Fruit fly (Drosophila melanogaster) whole organism, embryonic: ENCODE data around the gene CG13676.
A peak's percentile ranks its signal among the peaks of the same experiment; 100 is the strongest.

Source experiments
- Abd-B ChIP-seq: fragments of 200-800 bp; sonication (Bioruptor generic); optimal IDR thresholded peaks from 2 replicates; lab custom pipeline; 2018; ENCODE audit warnings: missing biosample characterization, mild to moderate bottlenecking, missing genetic modification characterization, moderate library complexity
- CG10147 ChIP-seq: fragments of 200-800 bp; sonication (Bioruptor generic); optimal IDR thresholded peaks from 2 replicates; lab custom pipeline; 2019; ENCODE audit warnings: missing biosample characterization, mild to moderate bottlenecking, missing genetic modification characterization, moderate library complexity
- CG10431 ChIP-seq: fragments of 200-800 bp; sonication (Bioruptor generic); optimal IDR thresholded peaks from 3 replicates; lab custom pipeline; 2018; ENCODE audit warnings: missing biosample characterization, mild to moderate bottlenecking, missing genetic modification characterization
- CG10959 ChIP-seq: fragments of 200-800 bp; sonication (Bioruptor generic); IDR thresholded peaks from 2 replicates; pipeline ENCODE4 v1.3.6; 2022; ENCODE audit warnings: missing biosample characterization, missing genetic modification characterization
- CG11456 ChIP-seq: fragments of 200-800 bp; sonication (Bioruptor generic); IDR thresholded peaks from 3 replicates; pipeline ENCODE4 v1.3.6; 2022; ENCODE audit warnings: missing biosample characterization, missing genetic modification characterization
- CG12104 ChIP-seq: fragments of 200-800 bp; sonication (Bioruptor generic); optimal IDR thresholded peaks from 3 replicates; lab custom pipeline; 2016; ENCODE audit warnings: missing biosample characterization, missing genetic modification characterization
- CG16815 ChIP-seq: fragments of 200-800 bp; sonication (Bioruptor generic); optimal IDR thresholded peaks from 3 replicates; lab custom pipeline; 2017; ENCODE audit warnings: missing biosample characterization, mild to moderate bottlenecking, missing genetic modification characterization
- CG2116 ChIP-seq: fragments of 200-800 bp; sonication (Bioruptor generic); optimal IDR thresholded peaks from 3 replicates; lab custom pipeline; 2018; ENCODE audit warnings: missing biosample characterization, mild to moderate bottlenecking, missing genetic modification characterization
- CG2199 ChIP-seq: fragments of 200-800 bp; sonication (Bioruptor generic); IDR thresholded peaks from 3 replicates; pipeline ENCODE4 v1.3.6; 2022; ENCODE audit warnings: missing biosample characterization, missing genetic modification characterization
- CG2712 ChIP-seq: fragments of 200-800 bp; optimal IDR thresholded peaks from 3 replicates; lab custom pipeline; 2019; ENCODE audit warnings: missing biosample characterization, mild to moderate bottlenecking, missing genetic modification characterization, moderate library complexity
- CG30403 ChIP-seq: fragments of 200-800 bp; sonication (Bioruptor generic); optimal IDR thresholded peaks from 3 replicates; lab custom pipeline; 2016; ENCODE audit warnings: missing biosample characterization, missing genetic modification characterization
- CG32532 ChIP-seq: fragments of 200-800 bp; sonication (Bioruptor generic); IDR thresholded peaks from 2 replicates; pipeline ENCODE4 v1.3.6; 2022; ENCODE audit warnings: missing biosample characterization, missing genetic modification characterization
- CG32772 ChIP-seq: fragments of 200-800 bp; sonication (Bioruptor generic); IDR thresholded peaks from 2 replicates; pipeline ENCODE4 v1.3.6; 2022; ENCODE audit warnings: missing biosample characterization, missing genetic modification characterization
- CG3407 ChIP-seq: fragments of 200-800 bp; sonication (Bioruptor generic); optimal IDR thresholded peaks from 2 replicates; lab custom pipeline; 2018; ENCODE audit warnings: missing biosample characterization, mild to moderate bottlenecking, missing genetic modification characterization
- CG4820 ChIP-seq: fragments of 200-800 bp; sonication (Bioruptor generic); optimal IDR thresholded peaks from 3 replicates; lab custom pipeline; 2016; ENCODE audit warnings: missing biosample characterization, missing genetic modification characterization
- CG4854 ChIP-seq: fragments of 200-800 bp; sonication (Bioruptor generic); optimal IDR thresholded peaks from 2 replicates; lab custom pipeline; 2016; ENCODE audit warnings: missing biosample characterization, missing genetic modification characterization, inconsistent platforms
- CG5245 ChIP-seq: fragments of 200-800 bp; sonication (Bioruptor generic); optimal IDR thresholded peaks from 3 replicates; lab custom pipeline; 2016; ENCODE audit warnings: missing biosample characterization, missing genetic modification characterization
- CG7987 ChIP-seq: fragments of 200-800 bp; sonication (Bioruptor generic); optimal IDR thresholded peaks from 2 replicates; lab custom pipeline; 2018; ENCODE audit warnings: missing biosample characterization, mild to moderate bottlenecking, missing genetic modification characterization, moderate library complexity
- CG8924 ChIP-seq: fragments of 200-800 bp; optimal IDR thresholded peaks from 3 replicates; lab custom pipeline; 2019; ENCODE audit warnings: missing biosample characterization, mild to moderate bottlenecking, missing genetic modification characterization, moderate library complexity
- CG9817 ChIP-seq: fragments of 200-800 bp; sonication (Bioruptor generic); optimal IDR thresholded peaks from 2 replicates; lab custom pipeline; 2018; ENCODE audit warnings: missing biosample characterization, mild to moderate bottlenecking, missing genetic modification characterization, moderate library complexity
- Dip2 ChIP-seq: fragments of 200-800 bp; sonication (Bioruptor generic); IDR thresholded peaks from 2 replicates; pipeline ENCODE4 v1.3.6; 2022; ENCODE audit warnings: missing biosample characterization, missing genetic modification characterization
- Dp ChIP-seq: fragments of 200-800 bp; sonication (Bioruptor generic); optimal IDR thresholded peaks from 2 replicates; lab custom pipeline; 2018; ENCODE audit warnings: missing biosample characterization, mild to moderate bottlenecking, missing genetic modification characterization, moderate library complexity
- Gsc ChIP-seq: fragments of 200-800 bp; sonication (Bioruptor generic); IDR thresholded peaks from 2 replicates; pipeline ENCODE4 v1.3.6; 2022; ENCODE audit warnings: missing biosample characterization, missing genetic modification characterization
- Hr78 ChIP-seq, 2 experiments: fragments of 200-800 bp in 1 of 2; fragments of >200 bp in 1 of 2; sonication (Bioruptor generic) in 1 of 2; optimal IDR thresholded peaks; 2 replicates each; lab custom pipeline; 2017 to 2019; ENCODE audit warnings: missing biosample characterization in 2 of 2, missing genetic modification characterization in 2 of 2, mild to moderate bottlenecking in 1 of 2, moderate library complexity in 1 of 2
- Hsf ChIP-seq: fragments of 200-800 bp; sonication (Bioruptor generic); optimal IDR thresholded peaks from 3 replicates; lab custom pipeline; 2016; ENCODE audit warnings: missing biosample characterization, missing genetic modification characterization
- Jarid2 ChIP-seq: fragments of 200-800 bp; sonication (Bioruptor generic); optimal IDR thresholded peaks from 3 replicates; lab custom pipeline; 2017; ENCODE audit warnings: mild to moderate bottlenecking, missing biosample characterization, missing genetic modification reagents, missing genetic modification characterization
- Scr ChIP-seq: fragments of 200-800 bp; sonication (Bioruptor generic); IDR thresholded peaks from 2 replicates; pipeline ENCODE4 v1.3.6; 2022; ENCODE audit warnings: missing biosample characterization, missing genetic modification characterization; ENCODE audit not compliant: partially characterized antibody
- ac ChIP-seq: fragments of 200-800 bp; sonication (Bioruptor generic); optimal IDR thresholded peaks from 3 replicates; lab custom pipeline; 2017; ENCODE audit warnings: missing biosample characterization, mild to moderate bottlenecking, missing genetic modification characterization
- bcd ChIP-seq: fragments of 200-800 bp; sonication (Bioruptor generic); optimal IDR thresholded peaks from 2 replicates; lab custom pipeline; 2017; ENCODE audit warnings: missing biosample characterization, mild to moderate bottlenecking, missing genetic modification characterization
- bsh ChIP-seq, 2 experiments: fragments of 200-800 bp; sonication (Bioruptor generic); optimal IDR thresholded peaks; 2 replicates each; lab custom pipeline; 2017 to 2018; ENCODE audit warnings: mild to moderate bottlenecking in 2 of 2, missing biosample characterization in 2 of 2, missing genetic modification characterization in 2 of 2, moderate library complexity in 1 of 2
- cad ChIP-seq: fragments of >200 bp; optimal IDR thresholded peaks from 2 replicates; lab custom pipeline; 2017; ENCODE audit warnings: missing biosample characterization, missing genetic modification characterization
- cato ChIP-seq: fragments of 200-800 bp; sonication (Bioruptor generic); optimal IDR thresholded peaks from 2 replicates; lab custom pipeline; 2016; ENCODE audit warnings: missing biosample characterization, missing genetic modification characterization, borderline replicate concordance
- crc ChIP-seq: fragments of 200-800 bp; sonication (Bioruptor generic); optimal IDR thresholded peaks from 2 replicates; lab custom pipeline; 2016; ENCODE audit warnings: missing biosample characterization, missing genetic modification characterization
- disco-r ChIP-seq: fragments of 200-800 bp; sonication (Bioruptor generic); optimal IDR thresholded peaks from 2 replicates; lab custom pipeline; 2016; ENCODE audit warnings: missing biosample characterization, missing genetic modification characterization
- eyg ChIP-seq: fragments of 200-800 bp; sonication (Bioruptor generic); optimal IDR thresholded peaks from 3 replicates; lab custom pipeline; 2016; ENCODE audit warnings: missing biosample characterization, missing genetic modification characterization
- fd64A ChIP-seq: fragments of 200-800 bp; sonication (Bioruptor generic); optimal IDR thresholded peaks from 3 replicates; lab custom pipeline; 2018; ENCODE audit warnings: missing biosample characterization, mild to moderate bottlenecking, missing genetic modification characterization
- hkb ChIP-seq, 2 experiments: fragments of 200-800 bp in 1 of 2; fragments of >200 bp in 1 of 2; sonication (Bioruptor generic) in 1 of 2; IDR thresholded peaks in 1 of 2; optimal IDR thresholded peaks in 1 of 2; 2 replicates each; pipeline versions ENCODE4 v1.3.6 to Lab custom; 2017 to 2022; ENCODE audit warnings: missing biosample characterization in 1 of 2, missing genetic modification characterization in 1 of 2
- ken ChIP-seq: fragments of 200-800 bp; sonication (Bioruptor generic); IDR thresholded peaks from 3 replicates; pipeline ENCODE4 v1.3.6; 2022; ENCODE audit warnings: missing biosample characterization, missing genetic modification characterization
- knrl ChIP-seq: fragments of 200-800 bp; sonication (Bioruptor generic); IDR thresholded peaks from 3 replicates; pipeline ENCODE4 v1.3.6; 2022; ENCODE audit warnings: missing biosample characterization, missing genetic modification characterization; ENCODE audit not compliant: partially characterized antibody
- lov ChIP-seq, 2 experiments: fragments of 200-800 bp in 1 of 2; fragments of >200 bp in 1 of 2; sonication (Bioruptor generic) in 1 of 2; IDR thresholded peaks in 1 of 2; optimal IDR thresholded peaks in 1 of 2; 2 replicates in 1 of 2; 3 replicates in 1 of 2; pipeline versions ENCODE4 v1.3.6 to Lab custom; 2017 to 2022; ENCODE audit warnings: missing biosample characterization in 1 of 2, missing genetic modification characterization in 1 of 2
- peb ChIP-seq: fragments of 200-800 bp; sonication (Bioruptor generic); IDR thresholded peaks from 2 replicates; pipeline ENCODE4 v1.3.6; 2022; ENCODE audit warnings: missing biosample characterization, missing genetic modification characterization
- pros ChIP-seq: fragments of 200-800 bp; sonication (Bioruptor generic); optimal IDR thresholded peaks from 3 replicates; lab custom pipeline; 2019; ENCODE audit warnings: missing biosample characterization, mild to moderate bottlenecking, missing genetic modification characterization, moderate library complexity
- repo ChIP-seq: fragments of 200-800 bp; sonication (Bioruptor generic); optimal IDR thresholded peaks from 2 replicates; lab custom pipeline; 2016; ENCODE audit warnings: missing biosample characterization, missing genetic modification characterization
- run ChIP-seq: fragments of 200-800 bp; sonication (Bioruptor generic); optimal IDR thresholded peaks from 3 replicates; lab custom pipeline; 2018; ENCODE audit warnings: missing biosample characterization, mild to moderate bottlenecking, missing genetic modification characterization
- salm ChIP-seq: fragments of 200-800 bp; sonication (Bioruptor generic); optimal IDR thresholded peaks from 2 replicates; lab custom pipeline; 2018; ENCODE audit warnings: missing biosample characterization, mild to moderate bottlenecking, missing genetic modification characterization
- sima ChIP-seq: fragments of 200-800 bp; sonication (Bioruptor generic); optimal IDR thresholded peaks from 2 replicates; lab custom pipeline; 2016; ENCODE audit warnings: missing biosample characterization, missing genetic modification characterization
- so ChIP-seq: fragments of 200-800 bp; sonication (Bioruptor generic); IDR thresholded peaks from 3 replicates; pipeline ENCODE4 v1.3.6; 2022; ENCODE audit warnings: missing biosample characterization, missing genetic modification characterization
- ttk ChIP-seq: fragments of 200-800 bp; sonication (Bioruptor generic); IDR thresholded peaks from 2 replicates; pipeline ENCODE4 v2.1.2; 2022; ENCODE audit warnings: missing biosample characterization, missing genetic modification characterization
- vnd ChIP-seq: fragments of 200-800 bp; sonication (Bioruptor generic); IDR thresholded peaks from 3 replicates; pipeline ENCODE4 v1.3.6; 2022; ENCODE audit warnings: missing biosample characterization, missing genetic modification characterization; ENCODE audit not compliant: partially characterized antibody

Gene CG13676

DNA sequence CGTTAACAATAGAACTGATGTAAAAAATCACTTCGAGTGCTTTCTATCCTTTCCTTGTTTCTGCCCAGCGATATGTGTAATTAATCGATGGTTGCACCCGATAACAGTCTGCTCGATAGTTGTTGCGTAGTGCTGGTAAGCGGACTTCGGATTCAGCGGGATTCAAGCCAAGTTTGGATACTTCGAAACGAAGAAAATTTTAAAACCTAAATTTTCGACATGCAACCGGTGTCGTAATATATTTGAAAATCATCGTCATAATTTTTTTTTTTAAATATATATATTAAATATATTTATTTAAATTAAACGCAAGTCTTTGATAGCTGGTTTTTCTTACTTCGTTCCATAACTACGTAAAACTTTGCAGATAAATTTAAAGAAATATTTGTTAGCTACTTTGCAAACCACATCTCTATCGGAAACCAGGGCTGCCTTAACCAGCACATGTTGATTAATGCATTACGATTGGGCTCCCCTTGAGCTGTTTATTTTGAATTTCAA, 46.2 kb upstream of the CG13676 start, which contains the start of the genes UbcE2M and Dhps (continued):
- TF ChIP-seq vnd (GFP tag; lab: Robert Waterston, UW) (peak; percentile 67), bcd (GFP tag; lab: Kevin White, UChicago) (peak; percentile 53), CG5245 (no peak), CG2199 (GFP tag; lab: Robert Waterston, UW) (no peak), fd64A (GFP tag; lab: Kevin White, UChicago) (no peak), CG32772 (GFP tag; lab: Robert Waterston, UW) (peak; percentile 63), CG7987 (GFP tag; lab: Kevin White, UChicago) (peak; percentile 2), salm (tag; lab: Kevin White, UChicago) (no peak), repo (GFP tag; lab: Kevin White, UChicago) (no peak), Gsc (no peak), disco-r (GFP tag; lab: Kevin White, UChicago) (no peak), CG4820 (peak; percentile 67), CG9817 (tag; lab: Kevin White, UChicago) (peak; percentile 89), so (GFP tag; lab: Robert Waterston, UW) (no peak; the same call in 2 of the 3 replicates), Hsf (GFP tag; lab: Kevin White, UChicago) (peak; percentile 49), cad (GFP tag; lab: Kevin White, UChicago) (no peak), hkb (optimal IDR thresholded peaks at IDR 0.05; lab: Kevin White, UChicago) (no peak), hkb (GFP tag; IDR thresholded peaks at IDR 0.05; lab: Robert Waterston, UW) (peak; percentile 50), CG10431 (GFP tag; lab: Kevin White, UChicago) (peak; percentile 48), CG4854 (GFP tag; lab: Kevin White, UChicago) (peak; percentile 19), CG32532 (GFP tag; lab: Robert Waterston, UW) (peak; percentile 74), CG30403 (peak; percentile 81), ttk (peak; percentile 12; the same call in 1 of the 2 replicates), pros (no peak), Abd-B (GFP tag; lab: Kevin White, UChicago) (peak; percentile 87), lov (optimal IDR thresholded peaks at IDR 0.05; lab: Kevin White, UChicago) (no peak), lov (GFP tag; IDR thresholded peaks at IDR 0.05; lab: Robert Waterston, UW) (no peak), bsh (GFP tag; optimal IDR thresholded peaks at IDR 0.05; lab: Kevin White, UChicago) (peak in 1 of 2 experiments; percentile 62), CG12104 (peak; percentile 43), cato (GFP tag; lab: Kevin White, UChicago) (peak; percentile 37), sima (GFP tag; lab: Kevin White, UChicago) (no peak), peb (peak; percentile 43; the same call in 1 of the 2 replicates), Scr (GFP tag; lab: Robert Waterston, UW) (peak; percentile 80), CG2116 (GFP tag; lab: Kevin White, UChicago) (peak; percentile 83), ken (GFP tag; lab: Robert Waterston, UW) (peak; percentile 44; the same call in 1 of the 3 replicates), Dp (GFP tag; lab: Kevin White, UChicago) (peak; percentile 36), run (no peak), CG10959 (no peak), CG2712 (peak; percentile 75), Dip2 (GFP tag; lab: Robert Waterston, UW) (no peak), ac (GFP tag; lab: Kevin White, UChicago) (no peak), crc (no peak), CG3407 (GFP tag; lab: Kevin White, UChicago) (no peak), CG16815 (GFP tag; lab: Kevin White, UChicago) (peak; percentile 69), Jarid2 (GFP tag; lab: Kevin White, UChicago) (no peak), CG8924 (tag; lab: Kevin White, UChicago) (peak; percentile 80), eyg (peak; percentile 36), Hr78 (GFP tag; optimal IDR thresholded peaks at IDR 0.05; lab: Kevin White, UChicago) (no peak), CG10147 (GFP tag; lab: Kevin White, UChicago) (peak; percentile 79), knrl (GFP tag; lab: Robert Waterston, UW) (peak; percentile 83), CG11456 (GFP tag; lab: Robert Waterston, UW) (peak; percentile 80)
